Fruit fly (Drosophila melanogaster): ENCODE measurements around the gene Mdh1.

- TF ChIP-seq CG34406 (GFP tag; optimal IDR thresholded peaks at IDR 0.05) = no peak
- no peak for TF ChIP-seq CG31627 (GFP tag; optimal IDR thresholded peaks at IDR 0.05)
- TF ChIP-seq Sox15 (GFP tag; optimal IDR thresholded peaks at IDR 0.05) = no peak
- TF ChIP-seq CG10631 (GFP tag; optimal IDR thresholded peaks at IDR 0.05) = no peak
- no peak for TF ChIP-seq CG11902 (GFP tag; optimal IDR thresholded peaks at IDR 0.05)
- TF ChIP-seq CG6854 (GFP tag; optimal IDR thresholded peaks at IDR 0.05) = no peak
- TF ChIP-seq Gug (GFP tag; IDR thresholded peaks at IDR 0.05) = no peak
- TF ChIP-seq salr (GFP tag; optimal IDR thresholded peaks at IDR 0.05) = no peak
- TF ChIP-seq CG9139 (GFP tag; optimal IDR thresholded peaks at IDR 0.05) = no peak
- no peak for TF ChIP-seq CG4318 (GFP tag; optimal IDR thresholded peaks at IDR 0.05)
- TF ChIP-seq CG8319 (GFP tag; optimal IDR thresholded peaks at IDR 0.05) = no peak
Measured at dm6 chr2L:10435606-10436160, 39.6 kb upstream of the Mdh1 start, which contains the start of the genes TBC1D16 and holn1.
